Fruit fly (Drosophila melanogaster): ENCODE data around the gene CG46280.
A peak's percentile ranks its signal among the peaks of the same experiment; 100 is the strongest.

- TF ChIP-seq Lpt (GFP tag; optimal IDR thresholded peaks at IDR 0.05): no peak
- TF ChIP-seq h (optimal IDR thresholded peaks at IDR 0.05): no peak
- peak; percentile 5 for TF ChIP-seq HmgD (GFP tag; optimal IDR thresholded peaks at IDR 0.05)
- TF ChIP-seq toy (GFP tag; IDR thresholded peaks at IDR 0.05): no peak
These were observed 44.5 kb downstream of the CG46280 start, which contains the start of gene CG31342 for dm6 chr3R:12985828-12986530.

Measured in whole organism, embryonic.